Fruit fly (Drosophila melanogaster) whole organism, embryonic: Measurements from ENCODE around the gene Mnn1.

ENCODE experiments used
- Antp ChIP-seq: fragments of 200-800 bp; sonication (Bioruptor generic); optimal IDR thresholded peaks from 3 replicates; lab custom pipeline; 2016; ENCODE audit warnings: missing biosample characterization, missing genetic modification characterization
- Bdp1 ChIP-seq: fragments of 200-800 bp; sonication (Bioruptor generic); optimal IDR thresholded peaks from 3 replicates; lab custom pipeline; 2016; ENCODE audit warnings: missing biosample characterization, missing genetic modification characterization
- CG10267 ChIP-seq: fragments of 200-800 bp; sonication (Bioruptor generic); optimal IDR thresholded peaks from 2 replicates; lab custom pipeline; 2018; ENCODE audit warnings: missing biosample characterization, mild to moderate bottlenecking, missing genetic modification characterization, moderate library complexity
- CG11504 ChIP-seq: fragments of 200-800 bp; sonication (Bioruptor generic); optimal IDR thresholded peaks from 3 replicates; lab custom pipeline; 2019; ENCODE audit warnings: missing biosample characterization, mild to moderate bottlenecking, missing genetic modification characterization, moderate library complexity
- CG14441 ChIP-seq: fragments of 200-800 bp; sonication (Bioruptor generic); IDR thresholded peaks from 2 replicates; pipeline ENCODE4 v1.3.6; 2022; ENCODE audit warnings: missing biosample characterization, missing genetic modification characterization
- CG17802 ChIP-seq: fragments of 200-800 bp; sonication (Bioruptor generic); optimal IDR thresholded peaks from 2 replicates; lab custom pipeline; 2018; ENCODE audit warnings: missing biosample characterization, mild to moderate bottlenecking, missing genetic modification characterization, moderate library complexity
- CG1792 ChIP-seq: fragments of 200-800 bp; sonication (Bioruptor generic); optimal IDR thresholded peaks from 2 replicates; lab custom pipeline; 2016; ENCODE audit warnings: missing biosample characterization, missing genetic modification characterization
- CG18619 ChIP-seq: fragments of 200-800 bp; sonication (Bioruptor generic); optimal IDR thresholded peaks from 3 replicates; lab custom pipeline; 2017; ENCODE audit warnings: missing biosample characterization, mild to moderate bottlenecking, missing genetic modification characterization
- CG32532 ChIP-seq: fragments of 200-800 bp; sonication (Bioruptor generic); IDR thresholded peaks from 2 replicates; pipeline ENCODE4 v1.3.6; 2022; ENCODE audit warnings: missing biosample characterization, missing genetic modification characterization
- CG3281 ChIP-seq: fragments of 200-800 bp; sonication (Bioruptor generic); optimal IDR thresholded peaks from 3 replicates; lab custom pipeline; 2017; ENCODE audit warnings: missing biosample characterization, mild to moderate bottlenecking, missing genetic modification characterization
- CG3726 ChIP-seq: fragments of 200-800 bp; sonication (Bioruptor generic); IDR thresholded peaks from 3 replicates; pipeline ENCODE4, ENCODE4 v1.3.6; 2022; ENCODE audit warnings: missing biosample characterization, missing genetic modification characterization
- CG3847 ChIP-seq: fragments of 200-800 bp; sonication (Bioruptor generic); IDR thresholded peaks from 2 replicates; pipeline ENCODE4 v1.3.6; 2022; ENCODE audit warnings: missing biosample characterization, missing genetic modification characterization
- CG6689 ChIP-seq: fragments of 200-800 bp; sonication (Bioruptor generic); IDR thresholded peaks from 2 replicates; pipeline ENCODE4 v1.3.6; 2022; ENCODE audit warnings: missing biosample characterization, missing genetic modification characterization
- CG7372 ChIP-seq: fragments of 200-800 bp; sonication (Bioruptor generic); IDR thresholded peaks from 2 replicates; pipeline ENCODE4 v1.3.6; 2022; ENCODE audit warnings: missing biosample characterization, missing genetic modification characterization
- CG7839 ChIP-seq: fragments of 200-800 bp; sonication (Bioruptor generic); optimal IDR thresholded peaks from 3 replicates; lab custom pipeline; 2018; ENCODE audit warnings: missing biosample characterization, mild to moderate bottlenecking, missing genetic modification characterization, moderate library complexity
- CG9797 ChIP-seq: fragments of 200-800 bp; sonication (Bioruptor generic); optimal IDR thresholded peaks from 3 replicates; lab custom pipeline; 2018; ENCODE audit warnings: missing biosample characterization, mild to moderate bottlenecking, missing genetic modification characterization
- CoRest ChIP-seq: fragments of 200-800 bp; sonication (Bioruptor generic); optimal IDR thresholded peaks from 3 replicates; lab custom pipeline; 2018; ENCODE audit warnings: missing biosample characterization, mild to moderate bottlenecking, missing genetic modification characterization, moderate library complexity
- CrebB ChIP-seq: fragments of 200-800 bp; sonication (Bioruptor generic); optimal IDR thresholded peaks from 3 replicates; lab custom pipeline; 2018; ENCODE audit warnings: missing biosample characterization, mild to moderate bottlenecking, missing genetic modification characterization
- ERR ChIP-seq: fragments of 200-800 bp; sonication (Bioruptor generic); optimal IDR thresholded peaks from 2 replicates; lab custom pipeline; 2016; ENCODE audit warnings: missing biosample characterization, missing genetic modification characterization
- Hand ChIP-seq: fragments of 200-800 bp; sonication (Bioruptor generic); optimal IDR thresholded peaks from 2 replicates; lab custom pipeline; 2017; ENCODE audit warnings: mild to moderate bottlenecking, missing biosample characterization, missing genetic modification reagents, missing genetic modification characterization
- HmgD ChIP-seq: fragments of 200-800 bp; sonication (Bioruptor generic); optimal IDR thresholded peaks from 3 replicates; lab custom pipeline; 2016; ENCODE audit warnings: missing biosample characterization, missing genetic modification characterization
- Hr51 ChIP-seq, 2 experiments: fragments of 200-800 bp; sonication (Bioruptor generic); optimal IDR thresholded peaks; 2 replicates in 1 of 2; 3 replicates in 1 of 2; lab custom pipeline; 2016 to 2018; ENCODE audit warnings: missing biosample characterization in 2 of 2, missing genetic modification characterization in 2 of 2, mild to moderate bottlenecking in 1 of 2, moderate library complexity in 1 of 2
- Kr ChIP-seq: fragments of 200-800 bp; sonication (Bioruptor generic); optimal IDR thresholded peaks from 2 replicates; lab custom pipeline; 2017; ENCODE audit warnings: missing biosample characterization, mild to moderate bottlenecking, missing genetic modification characterization
- Lhr ChIP-seq: fragments of 200-800 bp; sonication (Bioruptor generic); optimal IDR thresholded peaks from 3 replicates; lab custom pipeline; 2017; ENCODE audit warnings: mild to moderate bottlenecking, missing biosample characterization, missing genetic modification reagents, missing genetic modification characterization
- Lim3 ChIP-seq: fragments of 200-800 bp; sonication (Bioruptor generic); IDR thresholded peaks from 2 replicates; pipeline ENCODE4 v1.3.6; 2022; ENCODE audit warnings: missing biosample characterization, missing genetic modification characterization
- MESR4 ChIP-seq: fragments of 200-800 bp; sonication (Bioruptor generic); optimal IDR thresholded peaks from 2 replicates; lab custom pipeline; 2018; ENCODE audit warnings: missing biosample characterization, mild to moderate bottlenecking, missing genetic modification characterization, moderate library complexity
- Med ChIP-seq: fragments of 200-800 bp; sonication (Bioruptor generic); peaks from one replicate; lab custom pipeline; 2016; ENCODE audit warnings: missing biosample characterization, missing genetic modification characterization, mild to moderate bottlenecking, inconsistent platforms, moderate library complexity
- Ptx1 ChIP-seq: fragments of 200-800 bp; sonication (Bioruptor generic); IDR thresholded peaks from 2 replicates; pipeline ENCODE4 v1.3.6; 2022; ENCODE audit warnings: missing biosample characterization, missing genetic modification characterization
- Sox102F ChIP-seq: fragments of 200-800 bp; sonication (Bioruptor generic); optimal IDR thresholded peaks from 2 replicates; lab custom pipeline; 2018; ENCODE audit warnings: missing biosample characterization, mild to moderate bottlenecking, missing genetic modification characterization, moderate library complexity
- ato ChIP-seq: fragments of 200-800 bp; sonication (Bioruptor generic); IDR thresholded peaks from 2 replicates; pipeline ENCODE4 v1.3.6; 2022; ENCODE audit warnings: missing biosample characterization, missing genetic modification characterization; ENCODE audit not compliant: partially characterized antibody
- chm ChIP-seq: fragments of 200-800 bp; sonication (Bioruptor generic); IDR thresholded peaks from 2 replicates; pipeline ENCODE4 v1.3.6; 2022; ENCODE audit warnings: missing biosample characterization, missing genetic modification characterization
- crol ChIP-seq: fragments of 200-800 bp; sonication (Bioruptor generic); IDR thresholded peaks from 2 replicates; pipeline ENCODE4 v1.3.6; 2022; ENCODE audit warnings: missing biosample characterization, missing genetic modification characterization
- danr ChIP-seq: fragments of 200-800 bp; sonication (Bioruptor generic); IDR thresholded peaks from 2 replicates; pipeline ENCODE4 v1.3.6; 2022; ENCODE audit warnings: missing biosample characterization, missing genetic modification characterization
- dmrt99B ChIP-seq: fragments of 200-800 bp; sonication (Bioruptor generic); optimal IDR thresholded peaks from 2 replicates; lab custom pipeline; 2018; ENCODE audit warnings: missing biosample characterization, mild to moderate bottlenecking, missing genetic modification characterization, moderate library complexity
- dysf ChIP-seq: fragments of 200-800 bp; sonication (Bioruptor generic); IDR thresholded peaks from 3 replicates; pipeline ENCODE4 v1.3.6; 2022; ENCODE audit warnings: missing biosample characterization, missing genetic modification characterization
- fu2 ChIP-seq: fragments of 200-800 bp; sonication (Bioruptor generic); optimal IDR thresholded peaks from 2 replicates; lab custom pipeline; 2016; ENCODE audit warnings: missing biosample characterization, missing genetic modification characterization
- gem ChIP-seq: fragments of 200-800 bp; sonication (Bioruptor generic); optimal IDR thresholded peaks from 2 replicates; lab custom pipeline; 2019; ENCODE audit warnings: missing biosample characterization, mild to moderate bottlenecking, missing genetic modification characterization, moderate library complexity
- grau ChIP-seq: fragments of 200-800 bp; optimal IDR thresholded peaks from 3 replicates; lab custom pipeline; 2019; ENCODE audit warnings: missing biosample characterization, mild to moderate bottlenecking, missing genetic modification characterization, moderate library complexity
- jing ChIP-seq: fragments of 200-800 bp; sonication (Bioruptor generic); optimal IDR thresholded peaks from 2 replicates; lab custom pipeline; 2018; ENCODE audit warnings: missing biosample characterization, mild to moderate bottlenecking, missing genetic modification characterization
- knrl ChIP-seq: fragments of 200-800 bp; sonication (Bioruptor generic); IDR thresholded peaks from 3 replicates; pipeline ENCODE4 v1.3.6; 2022; ENCODE audit warnings: missing biosample characterization, missing genetic modification characterization; ENCODE audit not compliant: partially characterized antibody
- lmd ChIP-seq: fragments of 200-800 bp; sonication (Bioruptor generic); IDR thresholded peaks from 2 replicates; pipeline ENCODE4 v1.3.6; 2022; ENCODE audit warnings: missing biosample characterization, missing genetic modification characterization
- lola ChIP-seq, 3 experiments: fragments of >200 bp in 2 of 3; fragments of 200-800 bp in 1 of 3; sonication (Bioruptor generic) in 1 of 3; optimal IDR thresholded peaks; 2 replicates each; lab custom pipeline; 2017 to 2019; ENCODE audit warnings: missing biosample characterization in 3 of 3, missing genetic modification characterization in 3 of 3, mild to moderate bottlenecking in 1 of 3, moderate library complexity in 1 of 3
- onecut ChIP-seq: fragments of 200-800 bp; sonication (Bioruptor generic); IDR thresholded peaks from 2 replicates; pipeline ENCODE4 v1.3.6; 2022; ENCODE audit warnings: missing biosample characterization, missing genetic modification characterization
- otp ChIP-seq: fragments of 200-800 bp; sonication (Bioruptor generic); IDR thresholded peaks from 3 replicates; pipeline ENCODE4, ENCODE4 v1.3.6; 2022; ENCODE audit warnings: missing biosample characterization, missing genetic modification characterization
- prd ChIP-seq, 3 experiments: fragments of >200 bp in 2 of 3; fragments of 200-800 bp in 1 of 3; sonication (Bioruptor generic) in 1 of 3; optimal IDR thresholded peaks in 2 of 3; IDR thresholded peaks in 1 of 3; 2 replicates in 2 of 3; 3 replicates in 1 of 3; pipeline versions ENCODE4 v1.3.6 to Lab custom; 2017 to 2022; ENCODE audit warnings: missing biosample characterization in 1 of 3, missing genetic modification characterization in 1 of 3
- row ChIP-seq: fragments of 200-800 bp; sonication (Bioruptor generic); IDR thresholded peaks from 3 replicates; pipeline ENCODE4 v1.3.6; 2022; ENCODE audit warnings: missing biosample characterization, missing genetic modification characterization
- sc ChIP-seq, 3 experiments: fragments of >200 bp in 2 of 3; fragments of 200-800 bp in 1 of 3; sonication (Bioruptor generic) in 1 of 3; optimal IDR thresholded peaks; 2 replicates in 2 of 3; 3 replicates in 1 of 3; lab custom pipeline; 2017; ENCODE audit warnings: mild to moderate bottlenecking in 1 of 3, missing biosample characterization in 1 of 3, missing genetic modification characterization in 1 of 3, missing genetic modification reagents in 1 of 3
- twi ChIP-seq: fragments of 200-800 bp; optimal IDR thresholded peaks from 2 replicates; lab custom pipeline; 2019; ENCODE audit warnings: missing biosample characterization, mild to moderate bottlenecking, missing genetic modification characterization, moderate library complexity

Mnn1 gene

DNA sequence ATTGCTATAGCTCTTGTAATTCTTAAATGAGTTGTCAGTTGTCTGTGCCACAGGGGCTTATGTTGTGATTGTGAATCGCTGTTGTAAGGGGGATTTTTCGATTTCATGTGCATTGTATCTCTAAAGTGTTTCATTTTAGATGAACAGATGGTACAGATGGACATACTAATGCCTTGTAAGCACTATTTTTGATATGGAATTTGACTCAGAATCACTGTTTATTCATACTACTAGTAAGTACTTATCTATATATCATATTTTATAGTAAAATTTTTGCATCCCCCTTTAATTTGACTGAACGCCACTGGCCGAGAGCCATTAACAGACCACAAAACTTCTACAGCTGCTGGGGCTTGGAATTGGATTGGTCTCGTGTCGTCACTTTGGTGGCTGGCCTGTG, 44.7 kb downstream of the Mnn1 start:
- TF ChIP-seq sc (optimal IDR thresholded peaks at IDR 0.05; lab: Kevin White, UChicago) (no peak), sc (GFP tag; optimal IDR thresholded peaks at IDR 0.05; lab: Kevin White, UChicago) (no peak), Hr51 (GFP tag; optimal IDR thresholded peaks at IDR 0.05; lab: Kevin White, UChicago) (peak in 1 of 2 experiments; percentile 17), CG14441 (GFP tag; lab: Robert Waterston, UW) (0 out of 2 replicates have a peak, but pooled peaks have one; percentile 26), CG1792 (GFP tag; lab: Kevin White, UChicago) (no peak), CG3281 (GFP tag; lab: Kevin White, UChicago) (no peak), twi (no peak), ato (GFP tag; lab: Robert Waterston, UW) (no peak), Sox102F (GFP tag; lab: Kevin White, UChicago) (peak; percentile 9), Med (peak; percentile 46), CG17802 (tag; lab: Kevin White, UChicago) (no peak), CG6689 (GFP tag; lab: Robert Waterston, UW) (0 out of 2 replicates have a peak, but pooled peaks have one; percentile 17), gem (peak; percentile 6), CG11504 (tag; lab: Kevin White, UChicago) (peak; percentile 43), jing (GFP tag; lab: Kevin White, UChicago) (no peak), Lhr (no peak), row (GFP tag; lab: Robert Waterston, UW) (no peak), CG3847 (GFP tag; lab: Robert Waterston, UW) (no peak), dysf (GFP tag; lab: Robert Waterston, UW) (peak; percentile 50; the same call in 2 of the 3 replicates), CG7839 (tag; lab: Kevin White, UChicago) (peak; percentile 23), chm (GFP tag; lab: Robert Waterston, UW) (no peak), CG3726 (GFP tag; lab: Robert Waterston, UW) (no peak), CG18619 (GFP tag; lab: Kevin White, UChicago) (no peak), lmd (peak; percentile 46), dmrt99B (tag; lab: Kevin White, UChicago) (peak; percentile 13), knrl (GFP tag; lab: Robert Waterston, UW) (no peak), grau (tag; lab: Kevin White, UChicago) (peak; percentile 7), Ptx1 (GFP tag; lab: Robert Waterston, UW) (peak; percentile 46; the same call in 1 of the 2 replicates), onecut (no peak), CoRest (tag; lab: Kevin White, UChicago) (no peak)
- TF ChIP-seq, all 482 proteins: peak for 13

DNA sequence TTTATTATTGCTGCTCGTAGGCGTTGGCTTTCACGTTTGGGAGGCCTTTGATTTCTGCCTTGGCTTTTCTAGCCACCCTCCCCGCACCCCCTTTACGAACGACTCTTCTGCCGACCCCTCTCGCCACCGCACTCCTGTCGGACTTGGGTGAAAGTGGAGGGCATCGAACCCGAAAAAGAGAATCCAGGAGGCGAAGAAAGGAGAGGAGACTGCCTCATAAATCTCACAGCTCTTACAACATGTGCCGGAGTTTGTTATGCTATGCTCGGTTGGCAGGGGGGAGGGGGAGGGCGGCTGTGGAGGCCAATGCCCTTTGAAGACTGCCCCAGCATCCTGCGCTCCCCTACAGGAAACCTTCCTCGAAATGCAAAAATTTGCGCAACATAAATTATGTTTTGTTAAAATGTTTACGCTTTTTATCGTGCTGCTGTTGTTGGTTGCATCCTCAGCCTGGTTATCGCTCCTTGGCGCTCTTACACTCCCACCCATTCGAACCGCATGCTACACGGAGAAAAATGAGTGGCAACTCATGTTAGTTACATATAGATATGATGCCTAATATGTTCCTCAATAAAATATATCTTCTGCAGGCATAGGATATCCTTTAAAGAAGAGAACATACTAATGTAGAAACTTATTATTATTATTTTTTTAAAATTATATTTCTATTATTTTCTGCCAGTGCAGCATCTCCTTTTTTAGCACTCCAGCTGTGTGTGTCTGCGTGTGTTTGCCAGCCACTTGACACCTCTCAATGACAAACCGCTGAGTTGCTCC, 48.3 kb downstream of the Mnn1 start:
- TF ChIP-seq Lim3 (GFP tag; lab: Robert Waterston, UW) (no peak), otp (GFP tag; lab: Robert Waterston, UW) (no peak), CG9797 (GFP tag; lab: Kevin White, UChicago) (no peak), crol (GFP tag; lab: Robert Waterston, UW) (peak; percentile 48; the same call in 1 of the 2 replicates), CrebB (no peak), ERR (GFP tag; lab: Kevin White, UChicago) (no peak), prd (optimal IDR thresholded peaks at IDR 0.05; lab: Kevin White, UChicago) (no peak), prd (GFP tag; IDR thresholded peaks at IDR 0.05; lab: Robert Waterston, UW) (peak; percentile 60; the same call in 2 of the 3 replicates), HmgD (GFP tag; lab: Kevin White, UChicago) (no peak), Antp (GFP tag; lab: Kevin White, UChicago) (no peak), Kr (GFP tag; lab: Kevin White, UChicago) (no peak), Hand (GFP tag; lab: Kevin White, UChicago) (no peak), Bdp1 (GFP tag; lab: Kevin White, UChicago) (no peak), CG32532 (no peak), CG10267 (tag; lab: Kevin White, UChicago) (peak; percentile 4), CG3847 (GFP tag; lab: Robert Waterston, UW) (no peak), fu2 (GFP tag; lab: Kevin White, UChicago) (no peak), CG7372 (GFP tag; lab: Robert Waterston, UW) (no peak), lola (GFP tag; optimal IDR thresholded peaks at IDR 0.05; lab: Kevin White, UChicago) (no peak), MESR4 (GFP tag; lab: Kevin White, UChicago) (no peak), danr (GFP tag; lab: Robert Waterston, UW) (no peak)
